Fruit fly (Drosophila melanogaster): ENCODE data around the gene Papst2.

Papst2 gene

DNA sequence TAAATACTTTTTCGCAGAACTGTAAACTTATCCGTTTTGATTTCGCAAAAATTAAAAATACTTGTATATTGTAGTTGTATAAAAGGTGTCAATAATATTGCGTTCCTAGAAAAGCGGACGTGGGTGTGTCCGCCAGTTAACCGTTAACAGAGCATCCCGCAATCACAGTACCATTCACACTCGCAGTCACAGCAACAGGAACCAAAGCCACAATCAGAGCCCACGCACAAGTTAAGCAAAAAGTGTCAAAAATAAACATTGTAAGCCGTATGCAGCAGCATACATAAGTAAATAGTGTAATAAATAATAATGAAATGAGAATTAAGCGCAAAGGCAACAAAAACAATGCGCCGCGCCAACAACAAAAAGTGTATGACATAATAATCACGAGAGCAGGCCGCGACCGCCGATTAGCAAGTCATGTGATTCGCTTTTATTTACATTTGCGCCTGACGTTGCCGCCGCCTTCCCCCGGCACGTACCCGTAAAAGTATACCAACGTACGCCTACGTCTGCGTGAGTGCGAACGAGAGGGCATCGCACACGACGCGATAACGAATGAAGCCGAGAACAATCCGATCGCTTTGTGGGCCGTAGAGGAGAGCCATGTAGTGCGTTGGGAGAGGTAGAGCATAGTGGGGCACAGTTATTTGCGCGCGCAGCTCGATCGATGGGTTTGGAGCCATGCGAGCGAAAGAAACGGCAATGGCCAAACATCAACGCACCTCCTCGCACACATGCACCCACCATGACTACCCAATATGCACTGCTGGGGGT is 32.7 kb upstream of the Papst2 start (continued):
- TF ChIP-seq NFAT (GFP tag; IDR thresholded peaks at IDR 0.05) (no peak; the same call in 1 of the 2 replicates), Adf1 (GFP tag; IDR thresholded peaks at IDR 0.05) (peak; percentile 92), Gsc (GFP tag; IDR thresholded peaks at IDR 0.05) (no peak), CG7786 (GFP tag; optimal IDR thresholded peaks at IDR 0.05) (no peak), Lpt (GFP tag; optimal IDR thresholded peaks at IDR 0.05) (no peak), CG43689 (GFP tag; IDR thresholded peaks at IDR 0.05) (no peak), Dad (GFP tag; optimal IDR thresholded peaks at IDR 0.05) (no peak), CG7271 (tag; optimal IDR thresholded peaks at IDR 0.05) (no peak), CG13775 (GFP tag; optimal IDR thresholded peaks at IDR 0.05) (no peak), ham (GFP tag; IDR thresholded peaks at IDR 0.05) (no peak), lov (optimal IDR thresholded peaks at IDR 0.05) (no peak), lov (GFP tag; IDR thresholded peaks at IDR 0.05) (no peak), HLH4C (GFP tag; IDR thresholded peaks at IDR 0.05; ENCODE audit: partially characterized antibody) (no peak), CG10431 (GFP tag; optimal IDR thresholded peaks at IDR 0.05) (no peak), Pdp1 (GFP tag; optimal IDR thresholded peaks at IDR 0.05) (peak; percentile 36 to 98), Jarid2 (GFP tag; optimal IDR thresholded peaks at IDR 0.05) (peak; percentile 25), CG32532 (GFP tag; IDR thresholded peaks at IDR 0.05) (peak; percentile 59), ab (GFP tag; optimal IDR thresholded peaks at IDR 0.05) (peak; percentile 25), sens-2 (GFP tag; IDR thresholded peaks at IDR 0.05) (peak; percentile 55), sens (GFP tag) (peak; percentile 85), CG17359 (tag; optimal IDR thresholded peaks at IDR 0.05) (peak; percentile 46), CG32767 (GFP tag; IDR thresholded peaks at IDR 0.05) (peak; percentile 73), CG8765 (GFP tag; IDR thresholded peaks at IDR 0.05) (no peak), sqz (GFP tag; optimal IDR thresholded peaks at IDR 0.05) (no peak), Neu2 (GFP tag; optimal IDR thresholded peaks at IDR 0.05; ENCODE audit: borderline replicate concordance) (no peak), gfzf (GFP tag; optimal IDR thresholded peaks at IDR 0.05) (no peak), B-H2 (GFP tag; optimal IDR thresholded peaks at IDR 0.05) (peak; percentile 77), en (GFP tag; optimal IDR thresholded peaks at IDR 0.05) (no peak), Side (GFP tag; optimal IDR thresholded peaks at IDR 0.05) (no peak), org-1 (GFP tag; optimal IDR thresholded peaks at IDR 0.05) (peak; percentile 9), z (GFP tag; IDR thresholded peaks at IDR 0.05) (no peak), gsb (GFP tag; IDR thresholded peaks at IDR 0.05) (0 out of 2 replicates have a peak, but pooled peaks have one; percentile 33), gro (GFP tag; optimal IDR thresholded peaks at IDR 0.05) (peak; percentile 49), CG17328 (GFP tag; IDR thresholded peaks at IDR 0.05) (0 out of 2 replicates have a peak, but pooled peaks have one; percentile 3), CG34422 (GFP tag; IDR thresholded peaks at IDR 0.05) (peak; percentile 71; the same call in 1 of the 3 replicates), CG10543 (GFP tag; optimal IDR thresholded peaks at IDR 0.05) (peak; percentile 99), CG6689 (GFP tag; IDR thresholded peaks at IDR 0.05) (no peak), exex (tag; optimal IDR thresholded peaks at IDR 0.05) (peak; percentile 95), CG2202 (tag; optimal IDR thresholded peaks at IDR 0.05) (no peak), slp2 (GFP tag; optimal IDR thresholded peaks at IDR 0.05) (no peak), CG17186 (GFP tag; optimal IDR thresholded peaks at IDR 0.05) (no peak), HLHmδ (GFP tag; optimal IDR thresholded peaks at IDR 0.05) (no peak), YL-1 (GFP tag; optimal IDR thresholded peaks at IDR 0.05) (no peak), CG9797 (GFP tag; optimal IDR thresholded peaks at IDR 0.05) (peak; percentile 14), CG11085 (GFP tag; IDR thresholded peaks at IDR 0.05) (0 out of 2 replicates have a peak, but pooled peaks have one; percentile 8), CG12299 (tag; optimal IDR thresholded peaks at IDR 0.05) (peak; percentile 35), CG9817 (tag; optimal IDR thresholded peaks at IDR 0.05) (peak; percentile 22), MESR4 (GFP tag; optimal IDR thresholded peaks at IDR 0.05) (no peak), CG8290 (GFP tag; optimal IDR thresholded peaks at IDR 0.05) (peak; percentile 39), CG8290 (tag; optimal IDR thresholded peaks at IDR 0.05) (peak; percentile 10 to 87), pros (GFP tag; optimal IDR thresholded peaks at IDR 0.05) (peak; percentile 58)

Data from whole organism, embryonic.